Worm (Caenorhabditis elegans) whole organism, L4/young adult: Measurements from ENCODE around the gene F32D8.5.

ENCODE experiments used
- W03F9.2 ChIP-seq: fragments of 150-350 bp; optimal IDR thresholded peaks from 2 replicates; lab custom pipeline; 2014; ENCODE audit warnings: missing biosample characterization, missing genetic modification characterization
- dao-5 ChIP-seq: sonication (generic microtip); optimal IDR thresholded peaks from 2 replicates; lab custom pipeline; 2016; ENCODE audit warnings: missing genotype, missing genetic modification characterization, moderate library complexity, missing compliant biosample characterization
- him-1 ChIP-seq: sonication (generic microtip); optimal IDR thresholded peaks from 2 replicates; lab custom pipeline; 2016; ENCODE audit warnings: missing genotype, missing genetic modification reagents, missing genetic modification characterization, missing compliant biosample characterization

- TF ChIP-seq him-1 (tag; lab: Kevin White, UChicago) (no peak), dao-5 (tag; lab: Kevin White, UChicago) (no peak), W03F9.2 (tag; lab: Kevin White, UChicago) (no peak)
These were observed 4.8 kb upstream of the F32D8.5 start for ce11 chrV:10889774-10890173.
